Fruit fly (Drosophila melanogaster) whole organism, embryonic: Measurements from ENCODE around the gene Jon25Bi.

Experiments used
- Awh ChIP-seq: fragments of 200-800 bp; sonication (Bioruptor generic); IDR thresholded peaks from 2 replicates; pipeline ENCODE4, ENCODE4 v1.3.6; 2022; ENCODE audit warnings: missing biosample characterization, missing genetic modification characterization
- B-H2 ChIP-seq: fragments of 200-800 bp; sonication (Bioruptor generic); optimal IDR thresholded peaks from 2 replicates; lab custom pipeline; 2018; ENCODE audit warnings: missing biosample characterization, mild to moderate bottlenecking, missing genetic modification characterization
- Blimp-1 ChIP-seq: fragments of 200-800 bp; sonication (Bioruptor generic); optimal IDR thresholded peaks from 3 replicates; lab custom pipeline; 2018; ENCODE audit warnings: missing biosample characterization, missing genetic modification characterization, mild to moderate bottlenecking, moderate library complexity, missing genetic modification reagents
- CG11085 ChIP-seq: fragments of 200-800 bp; sonication (Bioruptor generic); IDR thresholded peaks from 2 replicates; pipeline ENCODE4 v1.3.6; 2022; ENCODE audit warnings: missing biosample characterization, missing genetic modification characterization
- CG11456 ChIP-seq: fragments of 200-800 bp; sonication (Bioruptor generic); IDR thresholded peaks from 3 replicates; pipeline ENCODE4 v1.3.6; 2022; ENCODE audit warnings: missing biosample characterization, missing genetic modification characterization
- CG12769 ChIP-seq: fragments of 200-800 bp; sonication (Bioruptor generic); optimal IDR thresholded peaks from 2 replicates; lab custom pipeline; 2019; ENCODE audit warnings: missing biosample characterization, mild to moderate bottlenecking, missing genetic modification characterization, moderate library complexity
- CG13894 ChIP-seq: fragments of 200-800 bp; sonication (Bioruptor generic); optimal IDR thresholded peaks from 3 replicates; lab custom pipeline; 2018; ENCODE audit warnings: missing biosample characterization, mild to moderate bottlenecking, missing genetic modification characterization, moderate library complexity
- CG14050 ChIP-seq: fragments of 200-800 bp; sonication (Bioruptor generic); IDR thresholded peaks from 3 replicates; pipeline ENCODE4 v1.3.6; 2022; ENCODE audit warnings: missing biosample characterization, missing genetic modification characterization
- CG14667 ChIP-seq: fragments of 200-800 bp; sonication (Bioruptor generic); IDR thresholded peaks from 2 replicates; pipeline ENCODE4 v1.3.6; 2022; ENCODE audit warnings: missing biosample characterization, missing genetic modification characterization
- CG15269 ChIP-seq: fragments of 200-800 bp; sonication (Bioruptor generic); optimal IDR thresholded peaks from 2 replicates; lab custom pipeline; 2018; ENCODE audit warnings: missing biosample characterization, mild to moderate bottlenecking, missing genetic modification characterization, moderate library complexity
- CG18764 ChIP-seq: fragments of 200-800 bp; sonication (Bioruptor generic); optimal IDR thresholded peaks from 3 replicates; lab custom pipeline; 2016; ENCODE audit warnings: missing biosample characterization, missing genetic modification characterization
- CG31365 ChIP-seq: fragments of 200-800 bp; sonication (Bioruptor generic); optimal IDR thresholded peaks from 2 replicates; lab custom pipeline; 2018; ENCODE audit warnings: missing biosample characterization, mild to moderate bottlenecking, missing genetic modification characterization
- CG32772 ChIP-seq: fragments of 200-800 bp; sonication (Bioruptor generic); IDR thresholded peaks from 2 replicates; pipeline ENCODE4 v1.3.6; 2022; ENCODE audit warnings: missing biosample characterization, missing genetic modification characterization
- CG4360 ChIP-seq: fragments of 200-800 bp; sonication (Bioruptor generic); IDR thresholded peaks from 2 replicates; pipeline ENCODE4 v1.3.6; 2022; ENCODE audit warnings: missing biosample characterization, missing genetic modification characterization
- CG4404 ChIP-seq: fragments of 200-800 bp; sonication (Bioruptor generic); IDR thresholded peaks from 2 replicates; pipeline ENCODE4 v1.3.6; 2022; ENCODE audit warnings: missing biosample characterization, missing genetic modification characterization
- CG4617 ChIP-seq: fragments of 200-800 bp; sonication (Bioruptor generic); optimal IDR thresholded peaks from 3 replicates; lab custom pipeline; 2016; ENCODE audit warnings: missing biosample characterization, missing genetic modification characterization, borderline replicate concordance
- CG4820 ChIP-seq: fragments of 200-800 bp; sonication (Bioruptor generic); optimal IDR thresholded peaks from 3 replicates; lab custom pipeline; 2016; ENCODE audit warnings: missing biosample characterization, missing genetic modification characterization
- CG5245 ChIP-seq: fragments of 200-800 bp; sonication (Bioruptor generic); optimal IDR thresholded peaks from 3 replicates; lab custom pipeline; 2016; ENCODE audit warnings: missing biosample characterization, missing genetic modification characterization
- CG6654 ChIP-seq: fragments of 200-800 bp; sonication (Bioruptor generic); optimal IDR thresholded peaks from 2 replicates; lab custom pipeline; 2017; ENCODE audit warnings: missing biosample characterization, mild to moderate bottlenecking, missing genetic modification characterization
- CG8765 ChIP-seq: fragments of 200-800 bp; sonication (Bioruptor generic); IDR thresholded peaks from 2 replicates; pipeline ENCODE4 v1.3.6; 2022; ENCODE audit warnings: missing biosample characterization, missing genetic modification characterization
- CG9932 ChIP-seq: fragments of 200-800 bp; sonication (Bioruptor generic); IDR thresholded peaks from 2 replicates; pipeline ENCODE4 v1.3.6; 2022; ENCODE audit warnings: missing biosample characterization, missing genetic modification characterization
- Doc2 ChIP-seq: fragments of 200-800 bp; sonication (Bioruptor generic); IDR thresholded peaks from 2 replicates; pipeline ENCODE4 v1.3.6; 2022; ENCODE audit warnings: missing biosample characterization, missing genetic modification characterization
- Dp ChIP-seq: fragments of 200-800 bp; sonication (Bioruptor generic); optimal IDR thresholded peaks from 2 replicates; lab custom pipeline; 2018; ENCODE audit warnings: missing biosample characterization, mild to moderate bottlenecking, missing genetic modification characterization, moderate library complexity
- Eip74EF ChIP-seq, 2 experiments: fragments of 200-800 bp in 1 of 2; fragments of >200 bp in 1 of 2; sonication (Bioruptor generic) in 1 of 2; optimal IDR thresholded peaks; 2 replicates each; lab custom pipeline; 2017 to 2019; ENCODE audit warnings: missing biosample characterization in 2 of 2, missing genetic modification characterization in 2 of 2, mild to moderate bottlenecking in 1 of 2, moderate library complexity in 1 of 2
- H2.0 ChIP-seq: fragments of 200-800 bp; sonication (Bioruptor generic); IDR thresholded peaks from 2 replicates; pipeline ENCODE4 v1.3.6; 2022; ENCODE audit warnings: missing biosample characterization, missing genetic modification characterization
- HmgD ChIP-seq: fragments of 200-800 bp; sonication (Bioruptor generic); optimal IDR thresholded peaks from 3 replicates; lab custom pipeline; 2016; ENCODE audit warnings: missing biosample characterization, missing genetic modification characterization
- HmgZ ChIP-seq: fragments of 200-800 bp; sonication (Bioruptor generic); optimal IDR thresholded peaks from 2 replicates; lab custom pipeline; 2018; ENCODE audit warnings: missing biosample characterization, mild to moderate bottlenecking, missing genetic modification characterization
- MBD-R2 ChIP-seq: fragments of 200-800 bp; sonication (Bioruptor generic); IDR thresholded peaks from 2 replicates; pipeline ENCODE4 v1.3.6; 2022; ENCODE audit warnings: missing biosample characterization, missing genetic modification characterization
- Med ChIP-seq: fragments of 200-800 bp; sonication (Bioruptor generic); peaks from one replicate; lab custom pipeline; 2016; ENCODE audit warnings: missing biosample characterization, missing genetic modification characterization, mild to moderate bottlenecking, inconsistent platforms, moderate library complexity
- Mrtf ChIP-seq: fragments of 200-800 bp; sonication (Bioruptor generic); IDR thresholded peaks from 3 replicates; pipeline ENCODE4 v1.3.6; 2022; ENCODE audit warnings: missing biosample characterization, missing genetic modification characterization
- Myb ChIP-seq: fragments of 200-800 bp; sonication (Bioruptor generic); optimal IDR thresholded peaks from 2 replicates; lab custom pipeline; 2016; ENCODE audit warnings: missing biosample characterization, missing genetic modification characterization
- Oaz ChIP-seq: fragments of 200-800 bp; sonication (Bioruptor generic); IDR thresholded peaks from 2 replicates; pipeline ENCODE4 v1.3.6; 2022; ENCODE audit warnings: missing biosample characterization, missing genetic modification characterization
- Oli ChIP-seq: fragments of 200-800 bp; sonication (Bioruptor generic); optimal IDR thresholded peaks from 2 replicates; lab custom pipeline; 2018; ENCODE audit warnings: missing biosample characterization, mild to moderate bottlenecking, missing genetic modification characterization, moderate library complexity
- Rfx ChIP-seq: fragments of 200-800 bp; sonication (Bioruptor generic); IDR thresholded peaks from 2 replicates; pipeline ENCODE4 v1.3.6; 2022; ENCODE audit warnings: missing biosample characterization, missing genetic modification characterization
- Rx ChIP-seq: fragments of 200-800 bp; sonication (Bioruptor generic); IDR thresholded peaks from 2 replicates; pipeline ENCODE4 v1.3.6; 2022; ENCODE audit warnings: missing biosample characterization, missing genetic modification characterization
- YL-1 ChIP-seq: fragments of 200-800 bp; sonication (Bioruptor generic); optimal IDR thresholded peaks from 3 replicates; lab custom pipeline; 2017; ENCODE audit warnings: missing biosample characterization, mild to moderate bottlenecking, missing genetic modification characterization
- abd-A ChIP-seq: fragments of 200-800 bp; sonication (Bioruptor generic); optimal IDR thresholded peaks from 3 replicates; lab custom pipeline; 2019; ENCODE audit warnings: missing biosample characterization, mild to moderate bottlenecking, missing genetic modification characterization, moderate library complexity
- ap ChIP-seq: fragments of 200-800 bp; sonication (Bioruptor generic); IDR thresholded peaks from 2 replicates; pipeline ENCODE4 v1.3.6; 2022; ENCODE audit warnings: missing biosample characterization, missing genetic modification characterization
- bbx ChIP-seq: fragments of 200-800 bp; sonication (Bioruptor generic); IDR thresholded peaks from 2 replicates; pipeline ENCODE4 v1.3.6; 2022; ENCODE audit warnings: missing biosample characterization, missing genetic modification characterization; ENCODE audit not compliant: partially characterized antibody
- bigmax ChIP-seq: fragments of 200-800 bp; sonication (Bioruptor generic); optimal IDR thresholded peaks from 2 replicates; lab custom pipeline; 2018; ENCODE audit warnings: missing biosample characterization, mild to moderate bottlenecking, missing genetic modification characterization
- cad ChIP-seq: fragments of >200 bp; optimal IDR thresholded peaks from 2 replicates; lab custom pipeline; 2017; ENCODE audit warnings: missing biosample characterization, missing genetic modification characterization
- chm ChIP-seq: fragments of 200-800 bp; sonication (Bioruptor generic); IDR thresholded peaks from 2 replicates; pipeline ENCODE4 v1.3.6; 2022; ENCODE audit warnings: missing biosample characterization, missing genetic modification characterization
- maf-S ChIP-seq: fragments of 200-800 bp; sonication (Bioruptor generic); optimal IDR thresholded peaks from 2 replicates; lab custom pipeline; 2016; ENCODE audit warnings: missing biosample characterization, missing genetic modification characterization
- ranshi ChIP-seq: fragments of 200-800 bp; sonication (Bioruptor generic); IDR thresholded peaks from 2 replicates; pipeline ENCODE4 v1.3.6; 2022; ENCODE audit warnings: missing biosample characterization, missing genetic modification characterization
- rib ChIP-seq: fragments of 200-800 bp; sonication (Bioruptor generic); IDR thresholded peaks from 2 replicates; pipeline ENCODE4 v1.3.6; 2022; ENCODE audit warnings: missing biosample characterization, missing genetic modification characterization
- sd ChIP-seq: fragments of 200-800 bp; sonication (Bioruptor generic); optimal IDR thresholded peaks from 3 replicates; lab custom pipeline; 2018; ENCODE audit warnings: missing biosample characterization, mild to moderate bottlenecking, missing genetic modification characterization, moderate library complexity
- sens-2 ChIP-seq: fragments of 200-800 bp; sonication (Bioruptor generic); IDR thresholded peaks from 2 replicates; pipeline ENCODE4 v1.3.6; 2022; ENCODE audit warnings: missing biosample characterization, missing genetic modification characterization
- slbo ChIP-seq: fragments of 200-800 bp; sonication (Bioruptor generic); IDR thresholded peaks from 2 replicates; pipeline ENCODE4 v1.3.6; 2022; ENCODE audit warnings: missing biosample characterization, missing genetic modification characterization
- sug ChIP-seq: fragments of 200-800 bp; optimal IDR thresholded peaks from 2 replicates; lab custom pipeline; 2019; ENCODE audit warnings: missing biosample characterization, mild to moderate bottlenecking, missing genetic modification characterization, moderate library complexity

The Jon25Bi gene

DNA sequence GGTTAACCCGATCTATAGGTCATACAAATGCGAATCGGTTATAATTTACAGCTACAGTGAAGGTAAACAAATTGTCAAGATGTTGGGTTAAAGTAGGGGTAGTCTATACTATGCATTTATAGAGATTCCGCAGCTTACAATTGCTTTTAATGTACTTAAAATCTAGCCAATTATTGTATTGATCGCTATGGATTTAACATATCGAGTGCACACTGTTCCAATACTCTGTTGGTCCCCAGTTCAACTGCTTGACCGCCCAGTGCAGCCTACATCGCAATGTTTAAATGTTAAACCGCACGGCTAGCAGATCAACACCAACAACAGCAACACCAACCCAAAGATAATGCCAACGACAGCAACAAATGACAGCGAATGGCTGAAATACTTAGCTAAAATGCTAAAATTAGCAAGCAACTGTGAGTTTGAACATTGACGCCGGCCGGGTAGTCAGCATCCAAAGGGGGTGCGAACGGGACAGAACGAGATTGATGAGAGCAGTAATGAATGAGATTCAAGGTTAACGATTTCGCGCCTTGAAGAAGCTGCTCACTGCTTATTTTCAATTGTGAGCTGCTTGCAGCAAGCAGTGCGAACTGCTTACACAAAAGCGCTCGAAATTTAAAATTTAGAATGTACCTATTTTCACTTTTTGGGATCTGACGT lies 46.1 kb upstream of the Jon25Bi start (continued):
- TF ChIP-seq CG31365 (peak; percentile 100), bigmax (GFP tag; lab: Kevin White, UChicago) (peak; percentile 36), CG14050 (peak; percentile 19; the same call in 2 of the 3 replicates), CG4820 (GFP tag; lab: Kevin White, UChicago) (no peak), Awh (peak; percentile 8; the same call in 1 of the 2 replicates), maf-S (no peak), CG4360 (GFP tag; lab: Robert Waterston, UW) (0 out of 2 replicates have a peak, but pooled peaks have one; percentile 20), Dp (GFP tag; lab: Kevin White, UChicago) (peak; percentile 93), CG5245 (GFP tag; lab: Kevin White, UChicago) (no peak), bbx (peak; percentile 13; the same call in 1 of the 2 replicates), CG32772 (GFP tag; lab: Robert Waterston, UW) (peak; percentile 47; the same call in 1 of the 2 replicates), Eip74EF (GFP tag; optimal IDR thresholded peaks at IDR 0.05; lab: Kevin White, UChicago) (peak in 1 of 2 experiments; percentile 100), CG9932 (GFP tag; lab: Robert Waterston, UW) (peak; percentile 4; the same call in 1 of the 2 replicates), Oli (no peak), abd-A (tag; lab: Kevin White, UChicago) (peak; percentile 91), chm (GFP tag; lab: Robert Waterston, UW) (peak; percentile 28; the same call in 1 of the 2 replicates), CG8765 (GFP tag; lab: Robert Waterston, UW) (peak; percentile 52; the same call in 1 of the 2 replicates), CG4404 (GFP tag; lab: Robert Waterston, UW) (peak; percentile 29; the same call in 1 of the 2 replicates), slbo (GFP tag; lab: Robert Waterston, UW) (peak; percentile 67), H2.0 (peak; percentile 65; the same call in 1 of the 2 replicates), Oaz (0 out of 2 replicates have a peak, but pooled peaks have one; percentile 6), HmgD (GFP tag; lab: Kevin White, UChicago) (peak; percentile 81), CG13894 (tag; lab: Kevin White, UChicago) (peak; percentile 72), CG4617 (GFP tag; lab: Kevin White, UChicago) (no peak), cad (GFP tag; lab: Kevin White, UChicago) (peak; percentile 34), Mrtf (GFP tag; lab: Robert Waterston, UW) (peak; percentile 26; the same call in 2 of the 3 replicates), sens-2 (peak; percentile 36; the same call in 1 of the 2 replicates), Doc2 (0 out of 2 replicates have a peak, but pooled peaks have one; percentile 4), rib (GFP tag; lab: Robert Waterston, UW) (peak; percentile 84), Rfx (peak; percentile 54), CG12769 (tag; lab: Kevin White, UChicago) (peak; percentile 21), Med (peak; percentile 69), sd (tag; lab: Kevin White, UChicago) (peak; percentile 75), ranshi (GFP tag; lab: Robert Waterston, UW) (peak; percentile 41; the same call in 1 of the 2 replicates), CG14667 (GFP tag; lab: Robert Waterston, UW) (peak; percentile 24; the same call in 1 of the 2 replicates), Rx (GFP tag; lab: Robert Waterston, UW) (peak; percentile 76), CG11456 (GFP tag; lab: Robert Waterston, UW) (peak; percentile 68; the same call in 2 of the 3 replicates), Myb (GFP tag; lab: Kevin White, UChicago) (peak; percentile 77), CG15269 (tag; lab: Kevin White, UChicago) (no peak), CG6654 (GFP tag; lab: Kevin White, UChicago) (peak; percentile 86), CG18764 (no peak), CG11085 (GFP tag; lab: Robert Waterston, UW) (peak; percentile 51), YL-1 (peak; percentile 6), B-H2 (GFP tag; lab: Kevin White, UChicago) (peak; percentile 13), ap (peak; percentile 53; the same call in 1 of the 2 replicates), MBD-R2 (GFP tag; lab: Robert Waterston, UW) (peak; percentile 47; the same call in 1 of the 2 replicates), HmgZ (tag; lab: Kevin White, UChicago) (peak; percentile 17), Blimp-1 (GFP tag; lab: Kevin White, UChicago) (peak; percentile 48), sug (peak; percentile 41)
